Fruit fly (Drosophila melanogaster) whole organism, larva: ENCODE measurements around the gene Atg6.

Experiments
- noc ChIP-seq: fragments of 200-800 bp; sonication (Bioruptor generic); optimal IDR thresholded peaks from 3 replicates; lab custom pipeline; 2019; ENCODE audit warnings: missing biosample characterization, mild to moderate bottlenecking, missing genetic modification characterization, moderate library complexity

The Atg6 gene

dm6 chr3R:24053506-24054102, 3.0 kb upstream of the Atg6 start:
- peak; percentile 71 for TF ChIP-seq noc

dm6 chr3R:24051459-24052165, 1.0 kb upstream of the Atg6 start:
- TF ChIP-seq noc = peak; percentile 66

DNA sequence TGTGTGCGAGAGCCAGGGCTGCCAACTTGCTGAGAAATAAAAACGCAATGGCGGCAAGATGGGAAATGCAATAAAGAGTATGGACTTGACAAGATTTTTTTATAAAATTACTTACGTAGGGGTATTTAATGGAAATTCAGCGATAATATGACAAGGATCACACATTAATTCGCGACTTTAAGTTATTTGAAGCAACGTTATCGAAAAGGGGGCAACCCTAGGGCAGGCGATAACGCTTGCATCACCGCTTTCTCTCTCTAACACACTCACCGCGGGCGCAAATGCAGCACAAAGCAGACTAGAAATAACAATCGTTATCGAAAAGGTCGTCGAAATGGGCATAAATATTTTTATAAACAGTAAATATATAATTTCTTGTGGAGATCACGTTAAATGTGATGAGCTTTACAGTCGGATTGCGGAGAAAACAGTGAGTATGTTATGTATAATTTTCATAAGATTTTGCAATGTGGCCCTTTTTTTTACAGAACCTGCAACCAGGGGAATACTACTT, 2.5 kb downstream of the Atg6 start, which contains the start of gene Rox8:
Rox8 (minus strand) TSS at position 268 of the 514 bp plus-strand sequence.
- TF ChIP-seq noc = peak; percentile 46

- TF ChIP-seq noc = no peak
These were observed 3.2 kb downstream of the Atg6 start, which contains the start of gene CG5986 for dm6 chr3R:24047226-24047976. TSS of gene CG5986 (plus strand) at chr3R:24047790.

dm6 chr3R:24046580-24047225, 3.9 kb downstream of the Atg6 start:
- TF ChIP-seq noc = peak; percentile 41

- no peak for TF ChIP-seq noc
These were observed 11.6 kb downstream of the Atg6 start, which contains the start of gene Miro for dm6 chr3R:24038736-24039556. TSS of gene Miro (minus strand) at chr3R:24038847.

DNA sequence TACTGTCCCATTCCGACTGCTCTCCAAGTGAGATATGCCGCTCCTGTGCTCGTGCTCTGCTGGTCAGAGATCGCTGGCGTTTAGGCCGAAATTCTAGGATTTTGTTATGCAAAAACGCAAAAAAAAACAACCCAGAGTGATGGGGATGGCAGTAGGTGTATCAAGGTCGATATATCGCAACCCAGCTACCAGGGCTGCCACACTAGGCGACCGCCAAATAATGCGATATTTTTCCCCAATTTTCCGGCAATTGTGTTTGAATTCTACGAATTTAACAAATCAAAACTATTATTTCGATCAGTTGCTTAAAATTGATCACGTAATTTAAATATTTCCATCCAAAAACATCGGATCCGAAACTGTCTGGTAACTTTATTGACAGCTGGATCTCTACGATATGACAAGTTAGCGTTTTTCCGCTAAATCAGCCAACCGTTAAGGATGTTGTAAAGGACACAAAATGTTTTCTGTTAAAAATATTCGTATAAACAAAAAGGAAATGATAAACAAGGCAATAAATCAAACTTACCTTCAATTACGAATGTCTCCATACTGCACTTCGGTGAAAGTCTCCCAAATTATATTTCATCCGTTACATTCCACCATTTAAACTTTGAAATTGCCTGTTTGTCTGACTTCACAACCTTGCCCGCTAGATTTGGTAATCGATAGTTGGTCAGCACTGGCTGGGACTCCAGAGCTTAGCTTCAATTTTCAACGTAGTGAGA, 12.9 kb downstream of the Atg6 start, which contains the start of gene spas:
spas (plus strand) TSS at position 678 of the 728 bp plus-strand sequence.
- TF ChIP-seq noc = peak; percentile 10

DNA sequence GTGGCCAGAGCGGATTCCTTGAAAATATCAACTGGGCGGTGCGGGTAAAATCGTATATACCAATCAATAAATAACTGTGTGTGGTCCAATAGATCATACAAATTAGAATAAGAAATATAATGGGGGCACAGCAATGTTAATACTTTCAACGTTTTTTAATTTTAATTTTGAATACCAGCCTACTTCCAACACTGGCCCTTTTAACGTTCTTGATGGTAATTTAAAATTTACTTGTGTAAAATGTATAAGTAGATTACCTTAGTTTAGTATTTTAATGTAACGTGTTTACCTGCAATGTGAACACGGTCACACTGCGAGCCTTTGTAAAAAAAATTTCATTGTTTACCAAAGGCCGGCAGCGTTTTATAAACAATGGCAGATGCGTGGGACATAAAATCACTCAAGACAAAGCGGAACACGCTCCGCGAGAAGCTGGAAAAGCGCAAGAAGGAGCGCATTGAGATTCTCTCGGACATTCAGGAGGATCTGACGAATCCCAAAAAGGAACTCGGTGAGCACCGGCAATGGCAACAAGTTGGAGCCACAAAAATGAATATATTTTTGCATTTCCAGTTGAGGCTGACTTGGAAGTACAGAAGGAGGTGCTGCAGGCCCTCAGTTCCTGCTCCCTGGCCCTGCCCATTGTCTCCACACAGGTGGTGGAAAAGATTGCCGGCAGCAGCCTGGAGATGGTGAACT, 18.6 kb downstream of the Atg6 start, which contains the start of the genes KrT95D and Mettl3:
KrT95D (minus strand) TSS at position 3 of the 699 bp plus-strand sequence.
Mettl3 (plus strand) TSS at position 333 of the 699 bp plus-strand sequence.
- no peak for TF ChIP-seq noc

DNA sequence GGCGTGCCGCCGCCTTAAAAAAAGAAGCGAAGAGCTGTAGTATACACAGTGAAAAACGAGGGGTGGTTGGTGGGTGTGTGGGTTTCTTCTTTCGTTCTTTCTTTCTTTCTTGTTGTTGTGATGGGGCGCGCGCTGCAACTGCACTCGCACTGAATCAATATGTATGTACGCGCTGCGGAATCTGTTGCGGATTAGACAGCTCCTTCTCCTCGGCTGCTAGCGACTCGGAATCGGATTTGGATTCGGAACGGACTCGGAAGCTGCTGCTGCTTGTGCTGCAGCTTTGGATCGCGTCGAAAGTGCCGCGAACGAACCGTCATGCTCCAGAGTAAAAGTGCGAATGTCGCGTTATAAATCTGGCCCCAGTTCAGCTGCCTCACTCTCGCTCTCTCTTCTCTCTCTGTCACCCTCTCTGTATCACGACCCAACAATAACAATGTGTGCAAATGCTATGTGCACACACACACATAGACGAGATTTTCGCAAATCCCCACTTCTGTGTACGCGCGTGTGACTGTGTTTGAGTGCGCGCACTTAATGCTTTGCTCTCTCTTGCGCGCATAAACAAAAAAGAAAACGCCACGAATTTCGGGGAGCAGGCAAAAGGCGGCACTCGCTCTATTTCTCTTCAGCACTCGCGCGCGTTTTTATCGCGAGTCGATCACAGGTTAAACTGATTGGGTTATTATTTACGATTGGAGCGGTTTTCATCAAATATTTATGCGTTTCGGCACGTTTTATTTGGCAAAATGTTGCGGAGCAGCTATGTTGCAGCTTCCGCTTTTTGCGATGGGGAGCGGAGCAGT, 19.4 kb downstream of the Atg6 start:
- TF ChIP-seq noc = peak; percentile 14

- no peak for TF ChIP-seq noc
These were observed 23.4 kb downstream of the Atg6 start for dm6 chr3R:24027222-24027621.

- no peak for TF ChIP-seq noc
These were observed 24.1 kb downstream of the Atg6 start for dm6 chr3R:24026503-24026902.

- TF ChIP-seq noc = no peak
These were observed 24.7 kb downstream of the Atg6 start for dm6 chr3R:24025715-24026467.
